Comparison of ENCODE assay signal across 5 fruit fly cellular contexts in the genomic region with DNA sequence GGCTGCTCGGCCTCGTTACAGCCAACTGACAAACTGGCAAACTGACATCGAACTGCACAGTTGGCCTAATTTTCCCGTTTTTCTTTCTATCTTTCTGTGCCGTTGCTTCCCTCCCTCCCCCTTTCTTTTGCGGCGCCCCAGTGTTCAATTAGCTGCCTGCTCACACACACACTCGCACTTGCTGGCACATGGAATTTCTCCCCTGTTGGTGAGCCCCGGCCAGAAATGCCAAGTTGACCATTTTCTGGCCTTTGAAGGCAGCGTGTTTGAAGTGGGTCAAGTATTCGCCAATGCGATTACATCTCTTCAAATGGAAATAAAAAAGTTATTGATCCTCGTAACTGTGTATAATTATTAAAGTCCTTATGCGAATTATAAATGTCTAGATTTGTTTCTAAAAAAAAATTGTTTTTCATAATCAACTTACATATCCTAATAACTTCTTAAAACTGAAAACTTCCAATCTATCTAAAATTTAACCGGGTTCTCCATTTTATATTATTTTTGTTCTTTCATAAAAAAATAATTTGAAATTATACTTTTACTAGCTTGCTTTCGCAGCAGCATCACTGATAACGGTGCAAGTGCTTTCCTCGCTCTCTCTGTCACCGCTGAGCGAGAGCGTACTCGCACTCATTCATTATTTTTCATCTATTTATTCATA.
TF ChIP-seq lines count a peak whose summit lies in the region.

No protein-coding gene starts in this region.

- no peak for TF ChIP-seq CTCF in whole organism, embryonic (GFP tag; optimal IDR thresholded peaks at IDR 0.05; lab: Kevin White, UChicago)

TF ChIP-seq in whole organism, adult, 20 proteins besides CTCF, POLR2A, EP300 and RAD21 (continues in another document):
- TF ChIP-seq Mnt (GFP tag; optimal IDR thresholded peaks at IDR 0.05; lab: Kevin White, UChicago) (peak; percentile 74), CG5204 (GFP tag; optimal IDR thresholded peaks at IDR 0.05; lab: Kevin White, UChicago) (no peak), bab1 (GFP tag; optimal IDR thresholded peaks at IDR 0.05; lab: Kevin White, UChicago) (peak; percentile 25), CG11617 (GFP tag; optimal IDR thresholded peaks at IDR 0.05; lab: Kevin White, UChicago) (peak; percentile 72), pad (GFP tag; optimal IDR thresholded peaks at IDR 0.05; lab: Kevin White, UChicago) (peak; percentile 52), CG7045 (GFP tag; optimal IDR thresholded peaks at IDR 0.05; lab: Kevin White, UChicago) (peak; percentile 28), Clk (GFP tag; optimal IDR thresholded peaks at IDR 0.05; lab: Kevin White, UChicago) (peak; percentile 35), Hr96 (GFP tag; optimal IDR thresholded peaks at IDR 0.05; lab: Kevin White, UChicago) (no peak), tj (GFP tag; optimal IDR thresholded peaks at IDR 0.05; lab: Kevin White, UChicago) (peak; percentile 75), cnc (optimal IDR thresholded peaks at IDR 0.05; lab: Kevin White, UChicago) (no peak), Crg-1 (GFP tag; optimal IDR thresholded peaks at IDR 0.05; lab: Kevin White, UChicago) (peak; percentile 6), CG12768 (GFP tag; optimal IDR thresholded peaks at IDR 0.05; lab: Kevin White, UChicago) (peak; percentile 18), kay (GFP tag; lab: Kevin White, UChicago; ENCODE audit: borderline replicate concordance) (peak; percentile 30), toe (GFP tag; optimal IDR thresholded peaks at IDR 0.05; lab: Kevin White, UChicago) (no peak), CG33017 (tag; optimal IDR thresholded peaks at IDR 0.05; lab: Kevin White, UChicago) (peak; percentile 43), cic (GFP tag; optimal IDR thresholded peaks at IDR 0.05; lab: Kevin White, UChicago) (no peak)

TF ChIP-seq in whole organism, embryonic, 481 proteins besides CTCF, POLR2A, EP300 and RAD21 (continues in another document):
- TF ChIP-seq Usf (GFP tag; optimal IDR thresholded peaks at IDR 0.05; lab: Kevin White, UChicago): no peak
- peak; percentile 40 for TF ChIP-seq CG10147 (GFP tag; optimal IDR thresholded peaks at IDR 0.05; lab: Kevin White, UChicago)
- peak; percentile 40 for TF ChIP-seq CG8924 (tag; optimal IDR thresholded peaks at IDR 0.05; lab: Kevin White, UChicago)
- peak; percentile 97 for TF ChIP-seq Sry-β (GFP tag; optimal IDR thresholded peaks at IDR 0.05; lab: Kevin White, UChicago)
- TF ChIP-seq p53 (GFP tag; optimal IDR thresholded peaks at IDR 0.05; lab: Kevin White, UChicago): peak; percentile 3
- TF ChIP-seq ssp (GFP tag; IDR thresholded peaks at IDR 0.05; lab: Robert Waterston, UW): no peak
- TF ChIP-seq CG33213 (GFP tag; optimal IDR thresholded peaks at IDR 0.05; lab: Kevin White, UChicago): no peak
- no peak for TF ChIP-seq CG10274 (GFP tag; optimal IDR thresholded peaks at IDR 0.05; lab: Kevin White, UChicago)
- TF ChIP-seq HmgD (GFP tag; optimal IDR thresholded peaks at IDR 0.05; lab: Kevin White, UChicago): peak; percentile 5
- TF ChIP-seq CG1647 (GFP tag; optimal IDR thresholded peaks at IDR 0.05; lab: Kevin White, UChicago): no peak
- no peak for TF ChIP-seq exex (tag; optimal IDR thresholded peaks at IDR 0.05; lab: Kevin White, UChicago)
- TF ChIP-seq CG11504 (tag; optimal IDR thresholded peaks at IDR 0.05; lab: Kevin White, UChicago): peak; percentile 71
- peak in 1 of 2 experiments; percentile 7 for TF ChIP-seq Hr78 (GFP tag; optimal IDR thresholded peaks at IDR 0.05; lab: Kevin White, UChicago)
- peak; percentile 5 for TF ChIP-seq Sry-δ (GFP tag; optimal IDR thresholded peaks at IDR 0.05; lab: Kevin White, UChicago)
- TF ChIP-seq dysf (GFP tag; IDR thresholded peaks at IDR 0.05; lab: Robert Waterston, UW): 0 out of 3 replicates have a peak, but pooled peaks have one; percentile 43
- TF ChIP-seq lmd (GFP tag; IDR thresholded peaks at IDR 0.05; lab: Robert Waterston, UW): peak; percentile 32; the same call in 1 of the 2 replicates
- no peak for TF ChIP-seq twi (tag; optimal IDR thresholded peaks at IDR 0.05; lab: Kevin White, UChicago)

TF ChIP-seq in whole organism, prepupa, 60 proteins besides CTCF, POLR2A, EP300 and RAD21 (continues in another document):
- TF ChIP-seq CG15336 (GFP tag; IDR thresholded peaks at IDR 0.05; lab: Robert Waterston, UW): no peak; the same call in 1 of the 2 replicates
- peak; percentile 51 for TF ChIP-seq CG34406 (GFP tag; optimal IDR thresholded peaks at IDR 0.05; lab: Kevin White, UChicago)
- TF ChIP-seq CG3032 (tag; optimal IDR thresholded peaks at IDR 0.05; lab: Kevin White, UChicago): peak; percentile 11
- peak; percentile 25 for TF ChIP-seq Eip75B (GFP tag; optimal IDR thresholded peaks at IDR 0.05; lab: Kevin White, UChicago)
- TF ChIP-seq Hr38 (GFP tag; optimal IDR thresholded peaks at IDR 0.05; lab: Kevin White, UChicago): no peak
- TF ChIP-seq CG11762 (GFP tag; optimal IDR thresholded peaks at IDR 0.05; lab: Kevin White, UChicago; ENCODE audit: insufficient read depth): peak; percentile 36
- 0 out of 3 replicates have a peak, but pooled peaks have one; percentile 9 for TF ChIP-seq CG6163 (GFP tag; IDR thresholded peaks at IDR 0.05; lab: Robert Waterston, UW)
- peak; percentile 80 for TF ChIP-seq svp (GFP tag; lab: Kevin White, UChicago)
- peak; percentile 64 for TF ChIP-seq Hr4 (GFP tag; optimal IDR thresholded peaks at IDR 0.05; lab: Kevin White, UChicago)
- no peak for TF ChIP-seq CG11902 (GFP tag; optimal IDR thresholded peaks at IDR 0.05; lab: Kevin White, UChicago)
- TF ChIP-seq Lpt (GFP tag; optimal IDR thresholded peaks at IDR 0.05; lab: Kevin White, UChicago): peak; percentile 24
- TF ChIP-seq achi (GFP tag; optimal IDR thresholded peaks at IDR 0.05; lab: Kevin White, UChicago): peak; percentile 57
- TF ChIP-seq Eip78C (GFP tag; lab: Kevin White, UChicago): peak; percentile 90
- peak; percentile 40 for TF ChIP-seq dac (GFP tag; optimal IDR thresholded peaks at IDR 0.05; lab: Kevin White, UChicago)
- peak; percentile 45 for TF ChIP-seq topi (GFP tag; optimal IDR thresholded peaks at IDR 0.05; lab: Kevin White, UChicago)
- no peak for TF ChIP-seq CG6808 (GFP tag; optimal IDR thresholded peaks at IDR 0.05; lab: Kevin White, UChicago)
- TF ChIP-seq Blimp-1 (GFP tag; optimal IDR thresholded peaks at IDR 0.05; lab: Kevin White, UChicago): no peak
- TF ChIP-seq spab (GFP tag; optimal IDR thresholded peaks at IDR 0.05; lab: Kevin White, UChicago): no peak

TF ChIP-seq in whole organism, pupa, 21 proteins besides CTCF, POLR2A, EP300 and RAD21:
- peak; percentile 44; the same call in 1 of the 2 replicates for TF ChIP-seq CG32121 (GFP tag; IDR thresholded peaks at IDR 0.05; lab: Robert Waterston, UW)
- TF ChIP-seq CG12605 (GFP tag; IDR thresholded peaks at IDR 0.05; lab: Robert Waterston, UW): no peak
- peak; percentile 21 for TF ChIP-seq CG9948 (tag; optimal IDR thresholded peaks at IDR 0.05; lab: Kevin White, UChicago)
- no peak for TF ChIP-seq fd96Ca (GFP tag; IDR thresholded peaks at IDR 0.05; lab: Robert Waterston, UW)
- no peak for TF ChIP-seq CG17806 (tag; optimal IDR thresholded peaks at IDR 0.05; lab: Kevin White, UChicago)
- no peak for TF ChIP-seq CG14655 (GFP tag; optimal IDR thresholded peaks at IDR 0.05; lab: Kevin White, UChicago)
- TF ChIP-seq EcR (GFP tag; optimal IDR thresholded peaks at IDR 0.05; lab: Kevin White, UChicago): peak; percentile 33
- TF ChIP-seq D1 (tag; optimal IDR thresholded peaks at IDR 0.05; lab: Kevin White, UChicago): no peak
- peak; percentile 23 for TF ChIP-seq CG15710 (tag; optimal IDR thresholded peaks at IDR 0.05; lab: Kevin White, UChicago)
- no peak for TF ChIP-seq CG13204 (GFP tag; optimal IDR thresholded peaks at IDR 0.05; lab: Kevin White, UChicago)
- TF ChIP-seq Snoo (tag; optimal IDR thresholded peaks at IDR 0.05; lab: Kevin White, UChicago): peak; percentile 58
- TF ChIP-seq Ets98B (GFP tag; IDR thresholded peaks at IDR 0.05; lab: Robert Waterston, UW): peak; percentile 5
- no peak for TF ChIP-seq CG4496 (GFP tag; IDR thresholded peaks at IDR 0.05; lab: Robert Waterston, UW)
- TF ChIP-seq CG10348 (GFP tag; IDR thresholded peaks at IDR 0.05; lab: Robert Waterston, UW): no peak
- TF ChIP-seq CG8301 (tag; optimal IDR thresholded peaks at IDR 0.05; lab: Kevin White, UChicago): peak; percentile 45
- TF ChIP-seq CG8159 (tag; optimal IDR thresholded peaks at IDR 0.05; lab: Kevin White, UChicago): no peak
- TF ChIP-seq gl (tag; optimal IDR thresholded peaks at IDR 0.05; lab: Kevin White, UChicago): no peak
- peak; percentile 0 for TF ChIP-seq CG34367 (tag; optimal IDR thresholded peaks at IDR 0.05; lab: Kevin White, UChicago)

TF ChIP-seq in whole organism, wandering third instar larva, 38 proteins besides CTCF, POLR2A, EP300 and RAD21 (continues in another document):
- TF ChIP-seq sv (GFP tag; optimal IDR thresholded peaks at IDR 0.05; lab: Kevin White, UChicago) (peak; percentile 9), rgr (GFP tag; optimal IDR thresholded peaks at IDR 0.05; lab: Kevin White, UChicago) (peak; percentile 17), Rel (GFP tag; optimal IDR thresholded peaks at IDR 0.05; lab: Kevin White, UChicago) (no peak), Rel (tag; optimal IDR thresholded peaks at IDR 0.05; lab: Kevin White, UChicago) (no peak), pan (optimal IDR thresholded peaks at IDR 0.05; lab: Kevin White, UChicago) (no peak), usp (GFP tag; optimal IDR thresholded peaks at IDR 0.05; lab: Kevin White, UChicago) (no peak), tai (GFP tag; optimal IDR thresholded peaks at IDR 0.05; lab: Kevin White, UChicago) (no peak), lola (GFP tag; optimal IDR thresholded peaks at IDR 0.05; lab: Kevin White, UChicago) (no peak), Jra (GFP tag; optimal IDR thresholded peaks at IDR 0.05; lab: Kevin White, UChicago) (no peak), Dif (GFP tag; optimal IDR thresholded peaks at IDR 0.05; lab: Kevin White, UChicago; ENCODE audit: partially characterized antibody) (no peak), GATAd (GFP tag; optimal IDR thresholded peaks at IDR 0.05; lab: Kevin White, UChicago) (no peak), dmrt93B (GFP tag; optimal IDR thresholded peaks at IDR 0.05; lab: Kevin White, UChicago) (no peak), Hnf4 (GFP tag; optimal IDR thresholded peaks at IDR 0.05; lab: Kevin White, UChicago) (peak; percentile 3), ey (GFP tag; optimal IDR thresholded peaks at IDR 0.05; lab: Kevin White, UChicago) (no peak), CG32264 (GFP tag; optimal IDR thresholded peaks at IDR 0.05; lab: Kevin White, UChicago) (no peak), CrebA (GFP tag; optimal IDR thresholded peaks at IDR 0.05; lab: Kevin White, UChicago; ENCODE audit: borderline replicate concordance) (no peak), OdsH (GFP tag; optimal IDR thresholded peaks at IDR 0.05; lab: Kevin White, UChicago) (peak; percentile 23), psq (GFP tag; optimal IDR thresholded peaks at IDR 0.05; lab: Kevin White, UChicago) (no peak), h (GFP tag; optimal IDR thresholded peaks at IDR 0.05; lab: Kevin White, UChicago) (peak; percentile 24), woc (GFP tag; optimal IDR thresholded peaks at IDR 0.05; lab: Kevin White, UChicago) (peak; percentile 64), CG9705 (GFP tag; optimal IDR thresholded peaks at IDR 0.05; lab: Kevin White, UChicago) (no peak), Vsx2 (GFP tag; optimal IDR thresholded peaks at IDR 0.05; lab: Kevin White, UChicago; ENCODE audit: partially characterized antibody) (no peak), Sp1 (GFP tag; optimal IDR thresholded peaks at IDR 0.05; lab: Kevin White, UChicago) (peak; percentile 55)
